Fruit fly (Drosophila melanogaster) whole organism, embryonic: ENCODE results near the gene CG1801.

Source experiments
- Aef1 ChIP-seq: fragments of 200-800 bp; sonication (Bioruptor generic); IDR thresholded peaks from 3 replicates; pipeline ENCODE4 v1.3.6; 2022; ENCODE audit warnings: missing biosample characterization, missing genetic modification characterization
- Atf6 ChIP-seq: fragments of 200-800 bp; sonication (Bioruptor generic); IDR thresholded peaks from 2 replicates; pipeline ENCODE4 v1.3.6; 2022; ENCODE audit warnings: missing biosample characterization, missing genetic modification characterization
- C15 ChIP-seq: fragments of 200-800 bp; sonication (Bioruptor generic); IDR thresholded peaks from 3 replicates; pipeline ENCODE4 v1.3.6; 2022; ENCODE audit warnings: missing biosample characterization, missing genetic modification characterization
- CG10979 ChIP-seq: fragments of 200-800 bp; sonication (Bioruptor generic); optimal IDR thresholded peaks from 2 replicates; lab custom pipeline; 2018; ENCODE audit warnings: missing biosample characterization, mild to moderate bottlenecking, missing genetic modification characterization, moderate library complexity
- CG11093 ChIP-seq: fragments of 200-800 bp; sonication (Bioruptor generic); IDR thresholded peaks from 3 replicates; pipeline ENCODE4 v1.3.6; 2022; ENCODE audit warnings: missing biosample characterization, missing genetic modification characterization
- CG1603 ChIP-seq: fragments of 200-800 bp; sonication (Bioruptor generic); optimal IDR thresholded peaks from 2 replicates; lab custom pipeline; 2019; ENCODE audit warnings: missing biosample characterization, mild to moderate bottlenecking, missing genetic modification characterization, moderate library complexity
- CG2120 ChIP-seq: fragments of 200-800 bp; sonication (Bioruptor generic); optimal IDR thresholded peaks from 3 replicates; lab custom pipeline; 2016; ENCODE audit warnings: missing biosample characterization, missing genetic modification characterization
- CG2678 ChIP-seq: fragments of 200-800 bp; sonication (Bioruptor generic); optimal IDR thresholded peaks from 3 replicates; lab custom pipeline; 2019; ENCODE audit warnings: missing biosample characterization, mild to moderate bottlenecking, missing genetic modification characterization, moderate library complexity
- CG3726 ChIP-seq: fragments of 200-800 bp; sonication (Bioruptor generic); IDR thresholded peaks from 3 replicates; pipeline ENCODE4, ENCODE4 v1.3.6; 2022; ENCODE audit warnings: missing biosample characterization, missing genetic modification characterization
- CG4404 ChIP-seq: fragments of 200-800 bp; sonication (Bioruptor generic); IDR thresholded peaks from 2 replicates; pipeline ENCODE4 v1.3.6; 2022; ENCODE audit warnings: missing biosample characterization, missing genetic modification characterization
- Camta ChIP-seq: fragments of 200-800 bp; sonication (Bioruptor generic); optimal IDR thresholded peaks from 2 replicates; lab custom pipeline; 2016; ENCODE audit warnings: missing biosample characterization, missing genetic modification characterization
- Dbx ChIP-seq: fragments of 200-800 bp; sonication (Bioruptor generic); IDR thresholded peaks from 3 replicates; pipeline ENCODE4 v1.3.6; 2022; ENCODE audit warnings: missing biosample characterization, missing genetic modification characterization
- Drgx ChIP-seq: fragments of 200-800 bp; sonication (Bioruptor generic); IDR thresholded peaks from 2 replicates; pipeline ENCODE4 v1.3.6; 2022; ENCODE audit warnings: missing biosample characterization, missing genetic modification characterization
- Ets65A ChIP-seq: fragments of 200-800 bp; sonication (Bioruptor generic); peaks from one replicate; lab custom pipeline; 2016; ENCODE audit warnings: missing biosample characterization, missing genetic modification characterization
- Ets97D ChIP-seq: fragments of 200-800 bp; sonication (Bioruptor generic); optimal IDR thresholded peaks from 3 replicates; lab custom pipeline; 2016; ENCODE audit warnings: missing biosample characterization, missing genetic modification characterization
- MTF-1 ChIP-seq: fragments of 200-800 bp; sonication (Bioruptor generic); optimal IDR thresholded peaks from 2 replicates; lab custom pipeline; 2018; ENCODE audit warnings: missing biosample characterization, mild to moderate bottlenecking, missing genetic modification characterization, borderline replicate concordance
- Med ChIP-seq: fragments of 200-800 bp; sonication (Bioruptor generic); peaks from one replicate; lab custom pipeline; 2016; ENCODE audit warnings: missing biosample characterization, missing genetic modification characterization, mild to moderate bottlenecking, inconsistent platforms, moderate library complexity
- Nf-YA ChIP-seq: fragments of 200-800 bp; sonication (Bioruptor generic); IDR thresholded peaks from 2 replicates; pipeline ENCODE4 v1.3.6; 2022; ENCODE audit warnings: missing biosample characterization, missing genetic modification characterization
- Nf-YB ChIP-seq: fragments of 200-800 bp; sonication (Bioruptor generic); optimal IDR thresholded peaks from 3 replicates; lab custom pipeline; 2019; ENCODE audit warnings: missing biosample characterization, mild to moderate bottlenecking, missing genetic modification characterization, moderate library complexity
- Nf-YC ChIP-seq: fragments of 200-800 bp; optimal IDR thresholded peaks from 3 replicates; lab custom pipeline; 2019; ENCODE audit warnings: missing biosample characterization, mild to moderate bottlenecking, missing genetic modification characterization, moderate library complexity
- Oli ChIP-seq: fragments of 200-800 bp; sonication (Bioruptor generic); optimal IDR thresholded peaks from 2 replicates; lab custom pipeline; 2018; ENCODE audit warnings: missing biosample characterization, mild to moderate bottlenecking, missing genetic modification characterization, moderate library complexity
- Ptx1 ChIP-seq: fragments of 200-800 bp; sonication (Bioruptor generic); IDR thresholded peaks from 2 replicates; pipeline ENCODE4 v1.3.6; 2022; ENCODE audit warnings: missing biosample characterization, missing genetic modification characterization
- Rfx ChIP-seq: fragments of 200-800 bp; sonication (Bioruptor generic); IDR thresholded peaks from 2 replicates; pipeline ENCODE4 v1.3.6; 2022; ENCODE audit warnings: missing biosample characterization, missing genetic modification characterization
- Sin3A ChIP-seq: fragments of >200 bp; optimal IDR thresholded peaks from 2 replicates; lab custom pipeline; 2018
- Spps ChIP-seq: fragments of 200-800 bp; sonication (Bioruptor generic); optimal IDR thresholded peaks from 2 replicates; lab custom pipeline; 2018; ENCODE audit warnings: missing biosample characterization, mild to moderate bottlenecking, missing genetic modification characterization
- ab ChIP-seq: fragments of 200-800 bp; sonication (Bioruptor generic); optimal IDR thresholded peaks from 2 replicates; lab custom pipeline; 2016; ENCODE audit warnings: missing biosample characterization, missing genetic modification characterization
- aop ChIP-seq: fragments of 200-800 bp; sonication (Bioruptor generic); IDR thresholded peaks from 2 replicates; pipeline ENCODE4 v1.3.6; 2022; ENCODE audit warnings: missing biosample characterization, missing genetic modification characterization
- bsh ChIP-seq, 2 experiments: fragments of 200-800 bp; sonication (Bioruptor generic); optimal IDR thresholded peaks; 2 replicates each; lab custom pipeline; 2017 to 2018; ENCODE audit warnings: mild to moderate bottlenecking in 2 of 2, missing biosample characterization in 2 of 2, missing genetic modification characterization in 2 of 2, moderate library complexity in 1 of 2
- chn ChIP-seq: fragments of 200-800 bp; sonication (Bioruptor generic); optimal IDR thresholded peaks from 2 replicates; lab custom pipeline; 2016; ENCODE audit warnings: missing biosample characterization, missing genetic modification characterization
- croc ChIP-seq: fragments of 200-800 bp; sonication (Bioruptor generic); conservative IDR thresholded peaks from 3 replicates; pipeline ENCODE4 v1.3.6; 2022; ENCODE audit warnings: missing biosample characterization, missing genetic modification characterization
- dmrt99B ChIP-seq: fragments of 200-800 bp; sonication (Bioruptor generic); optimal IDR thresholded peaks from 2 replicates; lab custom pipeline; 2018; ENCODE audit warnings: missing biosample characterization, mild to moderate bottlenecking, missing genetic modification characterization, moderate library complexity
- dysf ChIP-seq: fragments of 200-800 bp; sonication (Bioruptor generic); IDR thresholded peaks from 3 replicates; pipeline ENCODE4 v1.3.6; 2022; ENCODE audit warnings: missing biosample characterization, missing genetic modification characterization
- emc ChIP-seq: fragments of 200-800 bp; sonication (Bioruptor generic); optimal IDR thresholded peaks from 2 replicates; lab custom pipeline; 2016; ENCODE audit warnings: missing biosample characterization, missing genetic modification characterization
- eve ChIP-seq, 2 experiments: fragments of >200 bp; optimal IDR thresholded peaks; 2 replicates each; lab custom pipeline; 2017; ENCODE audit warnings: missing biosample characterization in 2 of 2, missing genetic modification characterization in 2 of 2
- gem ChIP-seq: fragments of 200-800 bp; sonication (Bioruptor generic); optimal IDR thresholded peaks from 2 replicates; lab custom pipeline; 2019; ENCODE audit warnings: missing biosample characterization, mild to moderate bottlenecking, missing genetic modification characterization, moderate library complexity
- grau ChIP-seq: fragments of 200-800 bp; optimal IDR thresholded peaks from 3 replicates; lab custom pipeline; 2019; ENCODE audit warnings: missing biosample characterization, mild to moderate bottlenecking, missing genetic modification characterization, moderate library complexity
- lilli ChIP-seq: fragments of 200-800 bp; sonication (Bioruptor generic); optimal IDR thresholded peaks from 3 replicates; lab custom pipeline; 2016; ENCODE audit warnings: missing biosample characterization, missing genetic modification characterization
- phol ChIP-seq: fragments of 200-800 bp; sonication (Bioruptor generic); optimal IDR thresholded peaks from 3 replicates; lab custom pipeline; 2018; ENCODE audit warnings: missing biosample characterization, mild to moderate bottlenecking, missing genetic modification characterization, moderate library complexity
- pum ChIP-seq: fragments of 200-800 bp; sonication (Bioruptor generic); optimal IDR thresholded peaks from 2 replicates; lab custom pipeline; 2016; ENCODE audit warnings: missing biosample characterization, missing genetic modification characterization
- row ChIP-seq: fragments of 200-800 bp; sonication (Bioruptor generic); IDR thresholded peaks from 3 replicates; pipeline ENCODE4 v1.3.6; 2022; ENCODE audit warnings: missing biosample characterization, missing genetic modification characterization
- sens ChIP-seq: fragments of 200-800 bp; sonication (Bioruptor generic); peaks from one replicate; lab custom pipeline; 2016; ENCODE audit warnings: missing biosample characterization, missing genetic modification characterization
- ssp ChIP-seq: fragments of 200-800 bp; sonication (Bioruptor generic); IDR thresholded peaks from 2 replicates; pipeline ENCODE4 v1.3.6; 2022; ENCODE audit warnings: missing biosample characterization, missing genetic modification characterization
- toy ChIP-seq: fragments of 200-800 bp; sonication (Bioruptor generic); IDR thresholded peaks from 2 replicates; pipeline ENCODE4 v1.3.6; 2022; ENCODE audit warnings: missing biosample characterization, missing genetic modification characterization
- zen2 ChIP-seq: fragments of 200-800 bp; sonication (Bioruptor generic); IDR thresholded peaks from 3 replicates; pipeline ENCODE4 v1.3.6; 2022; ENCODE audit warnings: missing biosample characterization, missing genetic modification characterization; ENCODE audit not compliant: partially characterized antibody
- zfh1 ChIP-seq: fragments of 200-800 bp; sonication (Bioruptor generic); IDR thresholded peaks from 3 replicates; pipeline ENCODE4 v1.3.6; 2022; ENCODE audit warnings: missing biosample characterization, missing genetic modification characterization

Gene CG1801

DNA sequence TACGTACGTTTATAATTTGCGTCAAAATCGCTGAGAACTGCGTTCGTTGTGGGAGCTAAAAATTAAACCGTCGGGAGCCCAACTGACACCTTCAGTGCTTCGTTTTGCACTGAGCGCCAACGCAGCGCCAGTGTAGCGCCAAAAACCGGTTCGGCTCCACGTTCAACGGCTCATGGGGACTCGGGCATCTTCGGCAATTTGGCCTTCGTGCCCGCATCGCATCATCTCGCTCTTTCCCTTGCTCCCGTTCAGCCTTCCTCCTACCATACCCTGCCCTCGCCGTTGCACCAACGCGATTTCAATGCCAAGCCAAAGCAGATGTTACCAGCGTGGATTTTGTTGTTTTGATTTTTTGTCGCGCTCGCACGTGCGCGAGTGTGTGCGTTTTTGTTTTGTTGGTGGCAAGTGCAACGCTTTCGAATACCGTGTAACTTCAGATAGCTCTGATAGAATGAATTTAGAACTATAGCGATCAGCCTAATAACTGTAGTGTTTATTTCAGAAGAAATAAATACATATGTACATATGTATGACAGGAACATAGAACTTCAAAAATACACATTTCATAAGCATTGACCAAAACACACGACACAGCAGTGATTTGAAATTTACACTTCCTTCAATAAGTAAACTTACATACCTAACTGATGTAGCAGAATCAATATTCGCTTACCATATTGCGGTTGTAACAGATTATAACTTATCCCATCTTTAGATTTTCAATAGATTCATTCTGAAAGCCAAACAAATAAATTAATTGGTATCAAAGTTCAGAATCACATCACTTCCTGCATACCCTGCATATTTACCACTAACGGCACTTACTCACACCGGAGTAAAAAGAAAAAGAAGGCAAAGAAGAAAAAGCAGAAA, 36.0 kb downstream of the CG1801 start, which contains the start of gene Mnr (continued):
- no peak for TF ChIP-seq CG1603 (tag; lab: Kevin White, UChicago)
- peak; percentile 3 for TF ChIP-seq grau (tag; lab: Kevin White, UChicago)
- peak; percentile 22 for TF ChIP-seq Nf-YC (tag; lab: Kevin White, UChicago)
- no peak for TF ChIP-seq CG11093 (GFP tag; lab: Robert Waterston, UW)
- TF ChIP-seq Nf-YA (GFP tag; lab: Robert Waterston, UW), result no peak
- no peak for TF ChIP-seq Spps (tag; lab: Kevin White, UChicago)

DNA sequence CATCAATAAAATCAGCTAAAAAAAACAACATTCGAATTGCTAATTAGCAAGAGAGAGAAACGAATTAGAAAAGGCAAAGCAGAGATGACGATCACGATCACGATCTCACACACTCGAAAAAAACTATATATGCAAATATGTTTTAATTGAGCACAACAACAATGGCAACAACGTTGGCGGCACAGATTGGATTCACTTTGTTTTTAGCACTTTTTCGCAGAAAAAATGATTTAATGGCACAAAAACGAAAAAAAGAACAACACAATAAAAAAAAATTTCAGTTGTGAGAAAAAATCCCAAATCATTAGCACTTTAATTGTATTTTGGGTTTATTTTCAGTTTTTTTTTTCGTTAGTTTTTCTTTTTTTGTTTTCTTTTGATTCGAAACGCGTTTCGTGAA, 36.7 kb downstream of the CG1801 start:
- TF ChIP-seq toy (GFP tag; lab: Robert Waterston, UW), result no peak
- TF ChIP-seq Oli (tag; lab: Kevin White, UChicago), result no peak
- no peak for TF ChIP-seq Ets97D (GFP tag; lab: Kevin White, UChicago)
- 0 out of 2 replicates have a peak, but pooled peaks have one; percentile 15 for TF ChIP-seq Ptx1 (GFP tag; lab: Robert Waterston, UW)
- TF ChIP-seq Atf6 (GFP tag; lab: Robert Waterston, UW), result no peak
- TF ChIP-seq eve (GFP tag; optimal IDR thresholded peaks at IDR 0.05; lab: Kevin White, UChicago), result peak in 1 of 2 experiments; percentile 43
- no peak for TF ChIP-seq emc
- TF ChIP-seq CG4404 (GFP tag; lab: Robert Waterston, UW), result no peak
- TF ChIP-seq ab, result peak; percentile 11
- TF ChIP-seq zfh1 (GFP tag; lab: Robert Waterston, UW), result no peak
- no peak for TF ChIP-seq CG10979 (tag; lab: Kevin White, UChicago)
- peak; percentile 8 for TF ChIP-seq lilli (GFP tag; lab: Kevin White, UChicago)
- no peak for TF ChIP-seq pum (GFP tag; lab: Kevin White, UChicago)
- peak; percentile 32; the same call in 1 of the 2 replicates for TF ChIP-seq ssp
- peak; percentile 34 for TF ChIP-seq CG2120
- TF ChIP-seq C15 (GFP tag; lab: Robert Waterston, UW), result no peak
- no peak for TF ChIP-seq Camta (GFP tag; lab: Kevin White, UChicago)
- no peak for TF ChIP-seq Dbx (GFP tag; lab: Robert Waterston, UW)
- no peak for TF ChIP-seq CG3726 (GFP tag; lab: Robert Waterston, UW)
- TF ChIP-seq sens (GFP tag; lab: Kevin White, UChicago), result peak; percentile 35
- TF ChIP-seq chn (GFP tag; lab: Kevin White, UChicago), result no peak
- no peak for TF ChIP-seq bsh (GFP tag; optimal IDR thresholded peaks at IDR 0.05; lab: Kevin White, UChicago)
- no peak for TF ChIP-seq zen2 (GFP tag; lab: Robert Waterston, UW)
- TF ChIP-seq Nf-YB (GFP tag; lab: Kevin White, UChicago), result no peak
- no peak for TF ChIP-seq croc (GFP tag; lab: Robert Waterston, UW)
- no peak for TF ChIP-seq Sin3A (lab: Kevin White, UChicago)
- TF ChIP-seq dysf (GFP tag; lab: Robert Waterston, UW), result 0 out of 3 replicates have a peak, but pooled peaks have one; percentile 52
- TF ChIP-seq Ets65A (GFP tag; lab: Kevin White, UChicago), result peak; percentile 81

DNA sequence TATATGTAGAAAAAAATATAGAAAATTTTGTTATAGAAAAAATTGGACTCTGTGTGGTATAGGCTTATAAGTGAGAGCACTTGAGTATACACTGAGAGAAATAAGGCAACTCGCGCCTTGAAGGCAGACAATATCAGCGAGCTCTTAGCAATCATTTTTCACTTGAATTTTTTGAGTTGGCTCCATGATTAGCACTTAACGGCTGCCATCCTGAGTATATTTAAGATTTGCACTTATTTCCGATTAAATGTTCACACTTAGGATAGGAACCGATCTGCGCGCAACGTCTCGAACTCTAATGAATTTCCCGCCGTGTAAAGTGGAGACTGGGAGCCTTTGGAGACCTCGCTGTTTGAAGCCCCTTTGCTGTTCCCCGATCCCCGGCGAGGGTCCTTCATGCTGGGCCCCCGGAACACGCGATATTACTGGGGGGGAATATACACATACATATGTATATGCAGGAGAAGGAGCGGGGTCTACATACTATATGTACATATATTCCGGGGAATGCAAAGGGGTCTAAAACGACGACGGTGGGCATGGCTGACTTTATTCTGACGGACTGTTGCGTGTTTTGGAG, 37.9 kb downstream of the CG1801 start:
- no peak for TF ChIP-seq MTF-1 (GFP tag; lab: Kevin White, UChicago)
- TF ChIP-seq Rfx, result peak; percentile 26; the same call in 1 of the 2 replicates
- 0 out of 3 replicates have a peak, but pooled peaks have one; percentile 22 for TF ChIP-seq row
- peak; percentile 6 for TF ChIP-seq CG2678 (tag; lab: Kevin White, UChicago)
- TF ChIP-seq Med (GFP tag; lab: Kevin White, UChicago), result peak; percentile 75
- TF ChIP-seq gem (tag; lab: Kevin White, UChicago), result peak; percentile 18
- TF ChIP-seq aop (GFP tag; lab: Robert Waterston, UW), result no peak
- no peak for TF ChIP-seq Aef1 (GFP tag; lab: Robert Waterston, UW)
- TF ChIP-seq sens (GFP tag; lab: Kevin White, UChicago), result peak; percentile 53
- TF ChIP-seq CG2120, result peak; percentile 18
- TF ChIP-seq dmrt99B, result peak; percentile 2
- TF ChIP-seq Drgx (GFP tag; lab: Robert Waterston, UW), result 0 out of 2 replicates have a peak, but pooled peaks have one; percentile 32
- peak; percentile 3 for TF ChIP-seq phol
